Worm (Caenorhabditis elegans): Measurements from ENCODE around the gene droe-8.

DNA sequence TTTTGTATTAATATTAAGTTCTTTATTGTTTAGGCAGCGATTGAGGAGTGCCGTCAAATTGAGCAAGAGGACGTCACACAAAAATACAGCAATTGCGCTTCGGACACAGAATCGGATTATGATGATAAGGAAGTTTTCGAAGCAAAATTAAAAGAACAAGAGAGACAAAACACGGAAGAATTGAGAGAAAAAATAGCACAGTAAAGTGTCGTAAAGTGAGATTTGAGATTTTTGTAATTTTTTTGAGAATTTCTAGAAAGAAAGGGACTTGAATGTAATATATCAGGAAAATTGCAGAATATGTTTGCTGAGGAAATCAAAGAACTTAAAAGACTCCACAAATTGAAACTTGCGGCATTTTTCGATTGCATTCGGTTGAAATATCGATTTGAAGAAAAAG is 28.3 kb downstream of the droe-8 start, which contains the start of gene B0507.4:
- TF ChIP-seq unc-62 (GFP tag; optimal IDR thresholded peaks at IDR 0.05 in 1 of 2) (no peak), unc-62 (tag; optimal IDR thresholded peaks at IDR 0.05) (no peak), lin-1 (GFP tag; IDR thresholded peaks at IDR 0.05) (no peak), lir-3 (tag; optimal IDR thresholded peaks at IDR 0.05) (no peak), nhr-76 (tag; optimal IDR thresholded peaks at IDR 0.05) (no peak), lsy-2 (tag; optimal IDR thresholded peaks at IDR 0.05) (no peak), unc-39 (tag; optimal IDR thresholded peaks at IDR 0.05) (no peak), snpc-4 (tag; optimal IDR thresholded peaks at IDR 0.05) (no peak), jun-1 (tag; optimal IDR thresholded peaks at IDR 0.05) (no peak), Y105C5A.15 (GFP tag; IDR thresholded peaks at IDR 0.05) (no peak)

Data from whole organism, L4 larva.